Fruit fly (Drosophila melanogaster): ENCODE results near the gene Dim1.

Dim1 gene

DNA sequence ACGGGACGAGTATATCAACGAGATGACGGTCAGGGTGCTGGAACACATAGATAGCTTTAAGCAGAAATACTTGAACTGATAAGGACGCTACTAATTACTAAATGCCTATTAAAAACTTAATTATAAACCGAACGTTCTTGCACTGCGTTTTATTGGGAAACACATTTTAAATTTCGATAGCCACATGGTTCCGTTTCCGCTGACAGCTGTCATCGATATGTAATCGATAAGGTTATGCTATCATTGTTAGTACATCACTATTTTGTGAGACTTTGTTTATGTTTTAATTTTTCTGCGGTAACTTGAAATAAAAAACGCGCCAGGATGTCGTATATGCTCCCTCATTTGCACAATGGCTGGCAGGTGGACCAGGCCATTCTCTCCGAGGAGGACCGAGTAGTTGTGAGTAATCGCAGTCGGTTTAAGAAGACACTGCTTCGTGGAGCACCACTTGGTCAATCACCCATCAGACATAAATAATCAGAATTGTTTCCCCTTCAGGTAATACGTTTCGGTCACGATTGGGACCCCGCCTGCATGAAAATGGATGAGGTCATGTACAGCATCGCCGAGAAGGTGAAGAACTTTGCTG lies at the start of gene Dim1:
Dim1 (plus strand) TSS at position 239 of the 592 bp plus-strand sequence.
- peak; percentile 43 for TF ChIP-seq CG9139 (GFP tag; optimal IDR thresholded peaks at IDR 0.05)
- TF ChIP-seq CG34406 (GFP tag; optimal IDR thresholded peaks at IDR 0.05): peak; percentile 59
- TF ChIP-seq topi (GFP tag; optimal IDR thresholded peaks at IDR 0.05): no peak
- peak; percentile 40 for TF ChIP-seq achi (GFP tag; optimal IDR thresholded peaks at IDR 0.05)
- TF ChIP-seq CG7368 (GFP tag; optimal IDR thresholded peaks at IDR 0.05): no peak
- no peak for TF ChIP-seq CG6276 (GFP tag; optimal IDR thresholded peaks at IDR 0.05)
- peak; percentile 61 for TF ChIP-seq CG6163 (GFP tag; IDR thresholded peaks at IDR 0.05)

dm6 chr2L:4355066-4355465 lies 48.0 kb upstream of the Dim1 start:
- no peak for TF ChIP-seq CG10631 (GFP tag; optimal IDR thresholded peaks at IDR 0.05)
- TF ChIP-seq salr (GFP tag; optimal IDR thresholded peaks at IDR 0.05): no peak
- no peak for TF ChIP-seq net (GFP tag; optimal IDR thresholded peaks at IDR 0.05)
- no peak for TF ChIP-seq CG8319 (GFP tag; optimal IDR thresholded peaks at IDR 0.05)
- no peak for TF ChIP-seq Hr39 (GFP tag; optimal IDR thresholded peaks at IDR 0.05)
- TF ChIP-seq CG3032 (tag; optimal IDR thresholded peaks at IDR 0.05): no peak
- TF ChIP-seq CG10669 (GFP tag; optimal IDR thresholded peaks at IDR 0.05): no peak
- no peak for TF ChIP-seq Hr4 (GFP tag; optimal IDR thresholded peaks at IDR 0.05)
- TF ChIP-seq CG8632 (GFP tag; optimal IDR thresholded peaks at IDR 0.05): no peak
- no peak for TF ChIP-seq CG6276 (GFP tag; optimal IDR thresholded peaks at IDR 0.05)
- no peak for TF ChIP-seq CG16779 (tag; optimal IDR thresholded peaks at IDR 0.05)
- TF ChIP-seq CG6854 (GFP tag; optimal IDR thresholded peaks at IDR 0.05): no peak
- TF ChIP-seq CG6808 (GFP tag; optimal IDR thresholded peaks at IDR 0.05): no peak
- TF ChIP-seq vri (GFP tag; optimal IDR thresholded peaks at IDR 0.05): no peak
- no peak for TF ChIP-seq Eip75B (GFP tag; optimal IDR thresholded peaks at IDR 0.05)
- no peak for TF ChIP-seq CG15336 (GFP tag; IDR thresholded peaks at IDR 0.05)

DNA sequence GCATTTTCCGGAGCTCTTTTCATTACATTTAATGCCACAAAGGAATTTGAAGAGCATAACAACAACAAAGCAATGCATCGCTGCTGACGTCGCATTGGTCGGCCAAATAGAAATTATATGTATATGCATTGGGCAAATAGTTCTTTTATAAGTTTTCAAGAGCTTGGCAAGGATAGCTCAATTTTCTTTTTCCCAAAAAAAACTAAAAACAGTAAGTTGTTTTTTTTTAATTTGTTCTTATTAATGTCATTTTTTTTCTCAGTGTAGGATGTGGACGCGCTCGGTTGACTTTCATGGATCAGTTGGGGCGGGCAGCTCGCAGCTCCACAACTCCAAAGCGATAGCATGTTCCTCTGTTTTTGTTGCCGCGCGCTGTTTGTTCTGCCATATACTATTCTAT lies 43.9 kb upstream of the Dim1 start:
- TF ChIP-seq Eip78C (GFP tag) (peak; percentile 77), CG16779 (tag; optimal IDR thresholded peaks at IDR 0.05) (peak; percentile 24), Hr39 (GFP tag; optimal IDR thresholded peaks at IDR 0.05) (no peak), CG32006 (GFP tag; optimal IDR thresholded peaks at IDR 0.05) (peak; percentile 58), Sox102F (GFP tag; optimal IDR thresholded peaks at IDR 0.05) (no peak), spab (GFP tag; optimal IDR thresholded peaks at IDR 0.05) (no peak), svp (GFP tag) (no peak), Smox (GFP tag; optimal IDR thresholded peaks at IDR 0.05) (no peak), CG6163 (GFP tag; IDR thresholded peaks at IDR 0.05) (peak; percentile 65; the same call in 2 of the 3 replicates), Blimp-1 (GFP tag; optimal IDR thresholded peaks at IDR 0.05) (no peak), CG10631 (GFP tag; optimal IDR thresholded peaks at IDR 0.05) (no peak), CG7368 (GFP tag; optimal IDR thresholded peaks at IDR 0.05) (no peak), dac (GFP tag; optimal IDR thresholded peaks at IDR 0.05) (no peak), CG3919 (GFP tag; optimal IDR thresholded peaks at IDR 0.05) (peak; percentile 18), cyc (GFP tag; optimal IDR thresholded peaks at IDR 0.05) (no peak), Sox14 (GFP tag; optimal IDR thresholded peaks at IDR 0.05) (peak; percentile 22), OdsH (GFP tag; optimal IDR thresholded peaks at IDR 0.05) (no peak), Gug (GFP tag; IDR thresholded peaks at IDR 0.05) (peak; percentile 64), CG15336 (GFP tag; IDR thresholded peaks at IDR 0.05) (peak; percentile 78), esn (GFP tag; optimal IDR thresholded peaks at IDR 0.05) (no peak), CG6792 (GFP tag; optimal IDR thresholded peaks at IDR 0.05) (no peak), ss (GFP tag; optimal IDR thresholded peaks at IDR 0.05) (no peak), achi (GFP tag; optimal IDR thresholded peaks at IDR 0.05) (peak; percentile 29), eg (GFP tag; IDR thresholded peaks at IDR 0.05) (peak; percentile 74), CG8632 (GFP tag; optimal IDR thresholded peaks at IDR 0.05) (no peak), acj6 (GFP tag; optimal IDR thresholded peaks at IDR 0.05) (peak; percentile 2), CG10669 (GFP tag; optimal IDR thresholded peaks at IDR 0.05) (no peak), Met (GFP tag; optimal IDR thresholded peaks at IDR 0.05) (no peak), topi (GFP tag; optimal IDR thresholded peaks at IDR 0.05) (no peak), pdm3 (GFP tag; optimal IDR thresholded peaks at IDR 0.05) (peak; percentile 13), fd85E (GFP tag; optimal IDR thresholded peaks at IDR 0.05) (no peak), CG1621 (tag; optimal IDR thresholded peaks at IDR 0.05) (no peak), CG11762 (GFP tag; optimal IDR thresholded peaks at IDR 0.05; ENCODE audit: insufficient read depth) (no peak), Hr38 (GFP tag; optimal IDR thresholded peaks at IDR 0.05) (no peak), Sox15 (GFP tag; optimal IDR thresholded peaks at IDR 0.05) (no peak), CG8119 (GFP tag; IDR thresholded peaks at IDR 0.05) (peak; percentile 76)

Measured in whole organism, prepupa.